Worm (Caenorhabditis elegans) whole organism, midembryonic: ENCODE measurements around the gene F44D12.16.

ENCODE experiments used
- T22C8.4 ChIP-seq: fragments of 200-800 bp; sonication (Bioruptor generic); IDR thresholded peaks from 2 replicates; pipeline ENCODE4 v1.3.6; 2022; ENCODE audit warnings: missing genetic modification characterization, missing compliant biosample characterization
- cog-1 ChIP-seq: sonication (generic microtip); optimal IDR thresholded peaks from 2 replicates; lab custom pipeline; 2016; ENCODE audit warnings: missing genetic modification characterization, missing compliant biosample characterization
- flt-1 ChIP-seq: fragments of 200-800 bp; sonication (Bioruptor generic); IDR thresholded peaks from 2 replicates; pipeline ENCODE4 v1.3.6; 2022; ENCODE audit warnings: missing genetic modification characterization, missing compliant biosample characterization
- klf-2 ChIP-seq: fragments of 200-800 bp; sonication (Bioruptor generic); conservative IDR thresholded peaks from 2 replicates; pipeline ENCODE4 v1.3.6; 2022; ENCODE audit warnings: missing genetic modification reagents, missing genetic modification characterization, missing compliant biosample characterization
- med-1 ChIP-seq: sonication (generic microtip); optimal IDR thresholded peaks from 2 replicates; lab custom pipeline; 2017; ENCODE audit warnings: missing genetic modification characterization, mild to moderate bottlenecking, missing compliant biosample characterization, antibody characterized with exemption, missing genetic modification reagents; ENCODE audit not compliant: insufficient read depth
- ref-1 ChIP-seq: fragments of 200-800 bp; sonication (Bioruptor generic); conservative IDR thresholded peaks from 2 replicates; pipeline ENCODE4 v1.3.6; 2022; ENCODE audit warnings: missing genetic modification reagents, missing genetic modification characterization, missing compliant biosample characterization
- tab-1 ChIP-seq: fragments of 200-800 bp; sonication (Bioruptor generic); IDR thresholded peaks from 2 replicates; pipeline ENCODE4 v1.3.6; 2022; ENCODE audit warnings: missing genetic modification characterization, missing compliant biosample characterization
- ztf-23 ChIP-seq: fragments of 200-800 bp; sonication (Bioruptor generic); IDR thresholded peaks from 2 replicates; pipeline ENCODE4 v1.3.6; 2022; ENCODE audit warnings: missing genetic modification reagents, missing genetic modification characterization, missing compliant biosample characterization
- ztf-29 ChIP-seq: fragments of 200-800 bp; sonication (Bioruptor generic); IDR thresholded peaks from 2 replicates; pipeline ENCODE4 v1.3.6; 2022; ENCODE audit warnings: missing genetic modification reagents, missing genetic modification characterization, missing compliant biosample characterization

Gene F44D12.16

DNA sequence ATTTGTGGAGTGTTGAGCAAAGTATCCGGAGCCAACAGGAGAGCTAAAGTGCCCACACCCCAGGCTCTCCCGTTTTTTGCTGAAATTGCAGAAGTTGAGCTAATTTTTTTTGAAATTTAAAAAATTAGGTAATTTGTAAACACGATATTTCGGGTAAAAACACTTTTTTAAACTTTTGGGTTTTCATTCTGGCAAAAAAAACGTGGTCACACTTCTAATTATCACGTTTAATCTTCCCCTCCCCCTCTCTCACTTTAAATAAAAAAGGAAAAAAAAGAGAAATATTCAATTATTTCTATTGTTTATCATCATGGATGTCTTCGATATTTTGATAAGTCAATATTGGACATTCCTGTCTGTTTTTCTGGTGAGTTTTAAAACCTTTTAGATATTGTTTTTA, 4.2 kb downstream of the F44D12.16 start, which contains the start of gene F44D12.6:
F44D12.6 (plus strand) TSS at position 301 of the 400 bp plus-strand sequence.
- TF ChIP-seq flt-1 (GFP tag; lab: Robert Waterston, UW) (no peak), ztf-23 (GFP tag; lab: Robert Waterston, UW) (no peak), T22C8.4 (GFP tag; lab: Robert Waterston, UW) (no peak), ztf-29 (GFP tag; lab: Robert Waterston, UW) (no peak), tab-1 (GFP tag; lab: Robert Waterston, UW) (no peak), cog-1 (tag; lab: Kevin White, UChicago) (no peak), med-1 (GFP tag; lab: Kevin White, UChicago) (no peak)

DNA sequence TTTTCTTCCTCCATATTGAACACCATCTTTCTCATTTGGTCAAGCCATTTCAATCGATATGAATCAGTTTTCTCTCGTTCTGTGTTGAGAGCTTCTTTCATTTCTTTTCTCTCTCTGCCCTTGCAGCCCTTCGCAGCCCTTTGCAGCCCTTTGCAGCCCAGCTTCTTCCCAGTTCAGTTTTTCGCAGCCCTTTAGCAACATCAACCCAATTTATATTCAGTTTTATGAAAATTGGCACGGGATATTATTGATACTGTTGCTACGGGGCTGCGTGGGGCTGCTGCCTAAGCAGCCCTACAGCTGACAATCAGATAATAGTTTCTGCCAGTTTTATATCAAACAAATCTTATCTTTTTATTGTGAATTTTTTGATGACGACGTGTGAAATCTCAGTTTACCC, 8.1 kb downstream of the F44D12.16 start, which contains the start of gene F44D12.10:
F44D12.10 (minus strand) TSS at position 101 of the 400 bp plus-strand sequence.
- TF ChIP-seq med-1 (GFP tag; lab: Kevin White, UChicago) (no peak), flt-1 (GFP tag; lab: Robert Waterston, UW) (no peak), ztf-23 (GFP tag; lab: Robert Waterston, UW) (no peak), ref-1 (no peak), tab-1 (GFP tag; lab: Robert Waterston, UW) (no peak), cog-1 (tag; lab: Kevin White, UChicago) (no peak)

DNA sequence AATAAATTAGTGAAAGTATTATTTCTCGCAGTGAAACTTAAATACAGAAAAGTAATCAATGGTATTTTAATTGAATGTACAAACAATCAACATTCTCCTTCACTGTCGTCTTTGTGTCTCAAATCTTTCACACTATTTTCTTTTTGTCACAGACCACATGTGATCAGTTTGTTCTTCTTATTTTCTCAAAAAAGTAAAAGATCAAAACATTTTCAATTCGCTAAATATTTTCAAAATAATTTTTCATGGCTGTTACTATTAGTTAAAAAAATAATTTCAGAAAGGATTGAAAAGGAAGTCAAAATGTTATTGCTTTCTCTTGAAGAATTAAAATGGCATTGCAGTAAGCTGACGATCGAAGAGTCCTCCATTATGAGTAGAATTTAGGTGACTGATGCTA, 11.9 kb downstream of the F44D12.16 start, which contains the start of gene dhs-31:
dhs-31 (minus strand) TSS at position 101 of the 400 bp plus-strand sequence.
- TF ChIP-seq med-1 (GFP tag; lab: Kevin White, UChicago) = no peak
- TF ChIP-seq T22C8.4 (GFP tag; lab: Robert Waterston, UW) = no peak
- TF ChIP-seq tab-1 (GFP tag; lab: Robert Waterston, UW) = no peak
- no peak for TF ChIP-seq klf-2 (GFP tag; lab: Robert Waterston, UW)
- TF ChIP-seq ztf-29 (GFP tag; lab: Robert Waterston, UW) = no peak
- TF ChIP-seq ref-1 = no peak
- no peak for TF ChIP-seq flt-1 (GFP tag; lab: Robert Waterston, UW)
- TF ChIP-seq ztf-23 (GFP tag; lab: Robert Waterston, UW) = no peak
- no peak for TF ChIP-seq cog-1 (tag; lab: Kevin White, UChicago)

DNA sequence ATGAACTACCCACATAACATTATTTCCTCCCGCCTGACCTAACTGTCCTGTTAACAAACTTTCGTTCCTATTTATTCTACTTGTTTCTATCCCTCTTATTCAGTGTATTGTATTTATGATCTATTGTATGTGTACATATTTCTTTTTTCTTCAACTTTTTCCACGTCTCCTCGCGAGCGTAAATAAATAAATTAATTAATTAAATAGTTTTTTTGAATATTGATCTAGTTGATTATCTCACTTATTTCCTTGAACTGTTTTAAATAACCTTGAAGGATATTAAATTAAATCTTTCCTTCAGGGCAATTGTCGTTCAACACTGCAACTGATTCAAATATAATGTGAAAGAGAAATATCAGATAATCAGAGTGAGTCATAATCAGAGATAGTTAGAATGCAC, 14.0 kb downstream of the F44D12.16 start, which contains the start of gene frk-1:
frk-1 (plus strand) TSS at position 301 of the 400 bp plus-strand sequence.
- TF ChIP-seq cog-1 (tag; lab: Kevin White, UChicago) (no peak), med-1 (GFP tag; lab: Kevin White, UChicago) (no peak), ref-1 (no peak), ztf-23 (GFP tag; lab: Robert Waterston, UW) (no peak)

ce11 chrIV:10046005-10046404, 17.1 kb downstream of the F44D12.16 start:
- TF ChIP-seq klf-2 (GFP tag; lab: Robert Waterston, UW) (no peak), flt-1 (GFP tag; lab: Robert Waterston, UW) (no peak), ref-1 (no peak), ztf-23 (GFP tag; lab: Robert Waterston, UW) (no peak), ztf-29 (GFP tag; lab: Robert Waterston, UW) (no peak), cog-1 (tag; lab: Kevin White, UChicago) (no peak), med-1 (GFP tag; lab: Kevin White, UChicago) (no peak), T22C8.4 (GFP tag; lab: Robert Waterston, UW) (no peak), tab-1 (GFP tag; lab: Robert Waterston, UW) (no peak)

DNA sequence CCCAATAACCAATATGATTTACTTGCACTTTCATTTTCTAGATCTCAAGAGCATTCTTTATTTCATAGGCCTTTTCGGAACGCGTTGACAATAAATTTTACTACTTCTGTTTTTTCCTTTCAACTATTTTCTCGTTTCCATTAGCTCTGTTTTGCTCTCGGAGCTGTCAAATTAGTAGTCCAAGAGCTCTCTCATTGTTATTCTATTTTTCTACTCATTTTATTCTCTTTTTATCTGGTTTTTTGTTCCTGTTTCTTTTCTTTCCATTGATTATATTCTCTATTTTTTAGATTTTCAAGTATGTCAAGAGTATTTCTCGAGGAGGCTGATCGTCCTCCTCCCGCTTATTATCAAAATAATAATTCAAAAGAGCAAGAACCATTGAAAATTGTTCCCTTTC, 18.2 kb downstream of the F44D12.16 start, which contains the start of gene T04B2.3:
T04B2.3 (plus strand) TSS at position 301 of the 400 bp plus-strand sequence.
- TF ChIP-seq klf-2 (GFP tag; lab: Robert Waterston, UW) = no peak
- TF ChIP-seq cog-1 (tag; lab: Kevin White, UChicago) = no peak
- no peak for TF ChIP-seq flt-1 (GFP tag; lab: Robert Waterston, UW)
- no peak for TF ChIP-seq ref-1
- TF ChIP-seq T22C8.4 (GFP tag; lab: Robert Waterston, UW) = no peak

DNA sequence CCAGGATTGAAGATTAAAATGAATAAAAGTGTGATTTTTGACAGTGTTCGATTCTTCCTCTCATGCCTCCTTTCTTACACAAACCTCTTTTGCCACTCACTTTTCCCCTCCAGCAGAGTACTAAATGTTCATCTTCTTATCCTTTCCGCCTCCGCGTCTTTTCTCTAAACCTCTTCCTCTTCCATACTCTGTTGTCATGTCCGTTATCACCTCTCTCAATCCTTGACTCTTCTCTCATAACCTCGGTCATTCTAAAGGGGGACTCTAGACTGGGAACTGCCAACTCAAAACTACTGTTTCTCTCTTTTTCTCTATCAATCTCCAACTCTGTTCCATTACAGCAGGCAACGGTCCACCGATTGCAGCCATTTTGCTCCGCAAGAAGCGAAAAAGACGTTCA, 19.4 kb downstream of the F44D12.16 start:
- TF ChIP-seq med-1 (GFP tag; lab: Kevin White, UChicago) (no peak), cog-1 (tag; lab: Kevin White, UChicago) (no peak), klf-2 (GFP tag; lab: Robert Waterston, UW) (no peak), T22C8.4 (GFP tag; lab: Robert Waterston, UW) (no peak), flt-1 (GFP tag; lab: Robert Waterston, UW) (no peak), tab-1 (GFP tag; lab: Robert Waterston, UW) (no peak), ztf-29 (GFP tag; lab: Robert Waterston, UW) (no peak), ztf-23 (GFP tag; lab: Robert Waterston, UW) (no peak), ref-1 (no peak)

DNA sequence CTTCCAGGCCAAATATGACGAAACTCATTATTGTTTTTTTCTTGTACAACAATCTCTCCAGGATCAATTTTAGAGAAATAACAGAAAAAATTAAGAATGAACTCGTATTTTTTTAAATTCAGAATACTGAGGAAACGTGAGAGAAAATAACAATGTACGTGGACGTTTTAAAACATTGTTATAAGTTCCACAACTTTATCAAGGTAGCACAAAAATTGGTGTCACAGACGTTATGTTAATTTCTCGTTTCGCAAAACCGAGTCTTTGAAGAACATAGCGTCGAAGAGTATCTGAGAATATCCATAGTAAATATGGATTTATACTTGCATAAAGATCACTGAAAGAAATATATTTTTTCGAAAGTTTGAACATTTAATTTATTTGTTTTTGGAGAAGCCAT, 22.2 kb downstream of the F44D12.16 start, which contains the start of gene T04B2.8:
T04B2.8 (minus strand) TSS at position 101 of the 400 bp plus-strand sequence.
- TF ChIP-seq med-1 (GFP tag; lab: Kevin White, UChicago) (no peak), klf-2 (GFP tag; lab: Robert Waterston, UW) (no peak), cog-1 (tag; lab: Kevin White, UChicago) (no peak), ztf-23 (GFP tag; lab: Robert Waterston, UW) (no peak)

- TF ChIP-seq klf-2 (GFP tag; lab: Robert Waterston, UW) (no peak), T22C8.4 (GFP tag; lab: Robert Waterston, UW) (no peak), ztf-29 (GFP tag; lab: Robert Waterston, UW) (no peak), ztf-23 (GFP tag; lab: Robert Waterston, UW) (no peak), flt-1 (GFP tag; lab: Robert Waterston, UW) (no peak), ref-1 (no peak), med-1 (GFP tag; lab: Kevin White, UChicago) (no peak), cog-1 (tag; lab: Kevin White, UChicago) (no peak), tab-1 (GFP tag; lab: Robert Waterston, UW) (no peak)
Measured at ce11 chrIV:10053550-10053949, 24.7 kb downstream of the F44D12.16 start, which contains the start of gene srv-12. Gene srv-12, minus strand, starts transcription at chrIV:10053650.
